Fruit fly (Drosophila melanogaster): ENCODE results near the gene Dhc64C.

DNA sequence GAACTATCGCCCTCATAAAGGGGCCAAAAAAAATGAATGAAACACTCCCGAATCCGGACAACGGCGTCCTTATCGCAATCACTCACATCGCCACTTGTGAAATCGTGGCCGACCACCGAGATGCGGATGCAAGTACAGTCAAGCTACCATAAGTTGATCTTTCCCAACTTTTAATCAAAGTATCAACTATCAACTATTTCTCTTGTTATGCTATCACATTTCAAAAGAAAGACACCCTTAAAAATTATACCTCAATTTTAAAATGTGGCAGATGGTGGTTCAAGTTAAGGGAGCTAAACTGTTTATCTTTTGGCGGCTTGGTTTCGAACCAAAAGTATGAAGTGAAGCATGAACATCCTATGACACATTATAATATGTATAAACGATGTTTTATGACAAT, 28.7 kb upstream of the Dhc64C start:
- TF ChIP-seq esn (GFP tag; optimal IDR thresholded peaks at IDR 0.05): no peak
- peak; percentile 0 for TF ChIP-seq Met (GFP tag; optimal IDR thresholded peaks at IDR 0.05)
- TF ChIP-seq CG6163 (GFP tag; IDR thresholded peaks at IDR 0.05): no peak
- no peak for TF ChIP-seq Lpt (GFP tag; optimal IDR thresholded peaks at IDR 0.05)
- no peak for TF ChIP-seq CG16779 (tag; optimal IDR thresholded peaks at IDR 0.05)
- TF ChIP-seq CG6276 (GFP tag; optimal IDR thresholded peaks at IDR 0.05): no peak
- TF ChIP-seq achi (GFP tag; optimal IDR thresholded peaks at IDR 0.05): no peak

Data from whole organism, prepupa.